Fruit fly (Drosophila melanogaster) whole organism, embryonic: ENCODE data around the gene Nep7.

Experiments
- ATbp ChIP-seq: fragments of 200-800 bp; sonication (Bioruptor generic); optimal IDR thresholded peaks from 2 replicates; lab custom pipeline; 2017; ENCODE audit warnings: missing biosample characterization, mild to moderate bottlenecking, missing genetic modification characterization, missing genetic modification reagents
- Awh ChIP-seq: fragments of 200-800 bp; sonication (Bioruptor generic); IDR thresholded peaks from 2 replicates; pipeline ENCODE4, ENCODE4 v1.3.6; 2022; ENCODE audit warnings: missing biosample characterization, missing genetic modification characterization
- CG10321 ChIP-seq: fragments of 200-800 bp; sonication (Bioruptor generic); IDR thresholded peaks from 2 replicates; pipeline ENCODE4 v1.3.6; 2022; ENCODE audit warnings: missing biosample characterization, missing genetic modification characterization
- CG10654 ChIP-seq: fragments of 200-800 bp; sonication (Bioruptor generic); optimal IDR thresholded peaks from 2 replicates; lab custom pipeline; 2016; ENCODE audit warnings: missing biosample characterization, missing genetic modification characterization
- CG11093 ChIP-seq: fragments of 200-800 bp; sonication (Bioruptor generic); IDR thresholded peaks from 3 replicates; pipeline ENCODE4 v1.3.6; 2022; ENCODE audit warnings: missing biosample characterization, missing genetic modification characterization
- CG11695 ChIP-seq: fragments of 200-800 bp; sonication (Bioruptor generic); IDR thresholded peaks from 3 replicates; pipeline ENCODE4 v1.3.6; 2022; ENCODE audit warnings: missing biosample characterization, missing genetic modification characterization
- CG12104 ChIP-seq: fragments of 200-800 bp; sonication (Bioruptor generic); optimal IDR thresholded peaks from 3 replicates; lab custom pipeline; 2016; ENCODE audit warnings: missing biosample characterization, missing genetic modification characterization
- CG12219 ChIP-seq: fragments of 200-800 bp; sonication (Bioruptor generic); optimal IDR thresholded peaks from 3 replicates; lab custom pipeline; 2018; ENCODE audit warnings: missing biosample characterization, mild to moderate bottlenecking, missing genetic modification characterization
- CG12236 ChIP-seq: fragments of 200-800 bp; sonication (Bioruptor generic); optimal IDR thresholded peaks from 2 replicates; lab custom pipeline; 2016; ENCODE audit warnings: missing biosample characterization, missing genetic modification characterization
- CG1233 ChIP-seq: fragments of 200-800 bp; sonication (Bioruptor generic); optimal IDR thresholded peaks from 4 replicates; lab custom pipeline; 2018; ENCODE audit warnings: missing biosample characterization, mild to moderate bottlenecking, missing genetic modification characterization
- CG2889 ChIP-seq: fragments of 200-800 bp; sonication (Bioruptor generic); IDR thresholded peaks from 3 replicates; pipeline ENCODE4 v1.3.6; 2022; ENCODE audit warnings: missing biosample characterization, missing genetic modification characterization
- CG31365 ChIP-seq: fragments of 200-800 bp; sonication (Bioruptor generic); optimal IDR thresholded peaks from 2 replicates; lab custom pipeline; 2018; ENCODE audit warnings: missing biosample characterization, mild to moderate bottlenecking, missing genetic modification characterization
- CG33213 ChIP-seq: fragments of 200-800 bp; sonication (Bioruptor generic); optimal IDR thresholded peaks from 3 replicates; lab custom pipeline; 2016; ENCODE audit warnings: missing biosample characterization, missing genetic modification characterization
- CG3995 ChIP-seq: fragments of 200-800 bp; sonication (Bioruptor generic); optimal IDR thresholded peaks from 3 replicates; lab custom pipeline; 2016; ENCODE audit warnings: missing biosample characterization, missing genetic modification characterization
- CG4404 ChIP-seq: fragments of 200-800 bp; sonication (Bioruptor generic); IDR thresholded peaks from 2 replicates; pipeline ENCODE4 v1.3.6; 2022; ENCODE audit warnings: missing biosample characterization, missing genetic modification characterization
- CG6175 ChIP-seq: fragments of 200-800 bp; sonication (Bioruptor generic); IDR thresholded peaks from 3 replicates; pipeline ENCODE4 v1.3.6; 2022; ENCODE audit warnings: missing biosample characterization, missing genetic modification characterization
- CG6854 ChIP-seq: fragments of 200-800 bp; sonication (Bioruptor generic); optimal IDR thresholded peaks from 3 replicates; lab custom pipeline; 2017; ENCODE audit warnings: missing biosample characterization, mild to moderate bottlenecking, missing genetic modification characterization
- CG7745 ChIP-seq: fragments of 200-800 bp; sonication (Bioruptor generic); optimal IDR thresholded peaks from 2 replicates; lab custom pipeline; 2018; ENCODE audit warnings: missing biosample characterization, mild to moderate bottlenecking, missing genetic modification characterization, moderate library complexity
- CG8924 ChIP-seq: fragments of 200-800 bp; optimal IDR thresholded peaks from 3 replicates; lab custom pipeline; 2019; ENCODE audit warnings: missing biosample characterization, mild to moderate bottlenecking, missing genetic modification characterization, moderate library complexity
- CG9797 ChIP-seq: fragments of 200-800 bp; sonication (Bioruptor generic); optimal IDR thresholded peaks from 3 replicates; lab custom pipeline; 2018; ENCODE audit warnings: missing biosample characterization, mild to moderate bottlenecking, missing genetic modification characterization
- CG9876 ChIP-seq: fragments of 200-800 bp; sonication (Bioruptor generic); optimal IDR thresholded peaks from 2 replicates; lab custom pipeline; 2016; ENCODE audit warnings: missing biosample characterization, missing genetic modification characterization
- Chrac-16 ChIP-seq: fragments of 200-800 bp; sonication (Bioruptor generic); optimal IDR thresholded peaks from 3 replicates; lab custom pipeline; 2016; ENCODE audit warnings: missing biosample characterization, missing genetic modification characterization
- Dbx ChIP-seq: fragments of 200-800 bp; sonication (Bioruptor generic); IDR thresholded peaks from 3 replicates; pipeline ENCODE4 v1.3.6; 2022; ENCODE audit warnings: missing biosample characterization, missing genetic modification characterization
- Dfd ChIP-seq, 2 experiments: fragments of >200 bp; optimal IDR thresholded peaks; 2 replicates each; lab custom pipeline; 2017; ENCODE audit warnings: missing biosample characterization in 2 of 2, missing genetic modification characterization in 2 of 2
- Dip2 ChIP-seq: fragments of 200-800 bp; sonication (Bioruptor generic); IDR thresholded peaks from 2 replicates; pipeline ENCODE4 v1.3.6; 2022; ENCODE audit warnings: missing biosample characterization, missing genetic modification characterization
- Drgx ChIP-seq: fragments of 200-800 bp; sonication (Bioruptor generic); IDR thresholded peaks from 2 replicates; pipeline ENCODE4 v1.3.6; 2022; ENCODE audit warnings: missing biosample characterization, missing genetic modification characterization
- E2f1 ChIP-seq: fragments of 200-800 bp; sonication (Bioruptor generic); IDR thresholded peaks from 2 replicates; pipeline ENCODE4 v1.3.6; 2022; ENCODE audit warnings: missing biosample characterization, missing genetic modification characterization
- HLH54F ChIP-seq: fragments of 200-800 bp; sonication (Bioruptor generic); optimal IDR thresholded peaks from 3 replicates; lab custom pipeline; 2016; ENCODE audit warnings: missing biosample characterization, missing genetic modification characterization
- Hr78 ChIP-seq, 2 experiments: fragments of 200-800 bp in 1 of 2; fragments of >200 bp in 1 of 2; sonication (Bioruptor generic) in 1 of 2; optimal IDR thresholded peaks; 2 replicates each; lab custom pipeline; 2017 to 2019; ENCODE audit warnings: missing biosample characterization in 2 of 2, missing genetic modification characterization in 2 of 2, mild to moderate bottlenecking in 1 of 2, moderate library complexity in 1 of 2
- Jarid2 ChIP-seq: fragments of 200-800 bp; sonication (Bioruptor generic); optimal IDR thresholded peaks from 3 replicates; lab custom pipeline; 2017; ENCODE audit warnings: mild to moderate bottlenecking, missing biosample characterization, missing genetic modification reagents, missing genetic modification characterization
- NFAT ChIP-seq: fragments of 200-800 bp; sonication (Bioruptor generic); IDR thresholded peaks from 2 replicates; pipeline ENCODE4 v1.3.6; 2022; ENCODE audit warnings: missing biosample characterization, missing genetic modification characterization
- Nf-YC ChIP-seq: fragments of 200-800 bp; optimal IDR thresholded peaks from 3 replicates; lab custom pipeline; 2019; ENCODE audit warnings: missing biosample characterization, mild to moderate bottlenecking, missing genetic modification characterization, moderate library complexity
- NfI ChIP-seq: fragments of 200-800 bp; sonication (Bioruptor generic); optimal IDR thresholded peaks from 3 replicates; lab custom pipeline; 2018; ENCODE audit warnings: missing biosample characterization, mild to moderate bottlenecking, missing genetic modification characterization, moderate library complexity
- Poxn ChIP-seq: fragments of 200-800 bp; sonication (Bioruptor generic); IDR thresholded peaks from 2 replicates; pipeline ENCODE4 v1.3.6; 2022; ENCODE audit warnings: missing biosample characterization, missing genetic modification characterization
- Rfx ChIP-seq: fragments of 200-800 bp; sonication (Bioruptor generic); IDR thresholded peaks from 2 replicates; pipeline ENCODE4 v1.3.6; 2022; ENCODE audit warnings: missing biosample characterization, missing genetic modification characterization
- aop ChIP-seq: fragments of 200-800 bp; sonication (Bioruptor generic); IDR thresholded peaks from 2 replicates; pipeline ENCODE4 v1.3.6; 2022; ENCODE audit warnings: missing biosample characterization, missing genetic modification characterization
- bcd ChIP-seq: fragments of 200-800 bp; sonication (Bioruptor generic); optimal IDR thresholded peaks from 2 replicates; lab custom pipeline; 2017; ENCODE audit warnings: missing biosample characterization, mild to moderate bottlenecking, missing genetic modification characterization
- dati ChIP-seq: fragments of 200-800 bp; sonication (Bioruptor generic); IDR thresholded peaks from 2 replicates; pipeline ENCODE4 v1.3.6; 2022; ENCODE audit warnings: missing biosample characterization, missing genetic modification characterization
- exex ChIP-seq: fragments of 200-800 bp; sonication (Bioruptor generic); optimal IDR thresholded peaks from 4 replicates; lab custom pipeline; 2018; ENCODE audit warnings: missing biosample characterization, mild to moderate bottlenecking, missing genetic modification characterization, moderate library complexity
- fd3F ChIP-seq: fragments of 200-800 bp; sonication (Bioruptor generic); optimal IDR thresholded peaks from 2 replicates; lab custom pipeline; 2018; ENCODE audit warnings: missing biosample characterization, mild to moderate bottlenecking, missing genetic modification characterization, moderate library complexity
- gt ChIP-seq: fragments of 200-800 bp; sonication (Bioruptor generic); IDR thresholded peaks from 2 replicates; pipeline ENCODE4 v1.3.6; 2022; ENCODE audit warnings: missing biosample characterization, missing genetic modification characterization
- hth ChIP-seq: fragments of >200 bp; optimal IDR thresholded peaks from 2 replicates; lab custom pipeline; 2017; ENCODE audit warnings: inconsistent platforms
- inv ChIP-seq: fragments of 200-800 bp; sonication (Bioruptor generic); IDR thresholded peaks from 2 replicates; pipeline ENCODE4 v1.3.6; 2022; ENCODE audit warnings: missing biosample characterization, missing genetic modification characterization; ENCODE audit not compliant: partially characterized antibody
- kay ChIP-seq: fragments of 200-800 bp; sonication (Bioruptor generic); optimal IDR thresholded peaks from 2 replicates; lab custom pipeline; 2016; ENCODE audit warnings: missing biosample characterization, missing genetic modification characterization
- mam ChIP-seq: fragments of 200-800 bp; sonication (Bioruptor generic); optimal IDR thresholded peaks from 3 replicates; lab custom pipeline; 2016; ENCODE audit warnings: missing biosample characterization, missing genetic modification characterization
- sc ChIP-seq, 3 experiments: fragments of >200 bp in 2 of 3; fragments of 200-800 bp in 1 of 3; sonication (Bioruptor generic) in 1 of 3; optimal IDR thresholded peaks; 2 replicates in 2 of 3; 3 replicates in 1 of 3; lab custom pipeline; 2017; ENCODE audit warnings: mild to moderate bottlenecking in 1 of 3, missing biosample characterization in 1 of 3, missing genetic modification characterization in 1 of 3, missing genetic modification reagents in 1 of 3
- slp2 ChIP-seq: fragments of 200-800 bp; sonication (Bioruptor generic); optimal IDR thresholded peaks from 2 replicates; lab custom pipeline; 2016; ENCODE audit warnings: missing biosample characterization, missing genetic modification characterization
- sna ChIP-seq: fragments of 200-800 bp; sonication (Bioruptor generic); IDR thresholded peaks from 2 replicates; pipeline ENCODE4 v1.3.6; 2022; ENCODE audit warnings: missing biosample characterization, missing genetic modification characterization; ENCODE audit not compliant: partially characterized antibody
- tin ChIP-seq: fragments of 200-800 bp; sonication (Bioruptor generic); optimal IDR thresholded peaks from 3 replicates; lab custom pipeline; 2016; ENCODE audit warnings: missing biosample characterization, missing genetic modification characterization
- z ChIP-seq: fragments of 200-800 bp; sonication (Bioruptor generic); IDR thresholded peaks from 3 replicates; pipeline ENCODE4 v1.3.6; 2022; ENCODE audit warnings: missing biosample characterization, missing genetic modification characterization
- zen2 ChIP-seq: fragments of 200-800 bp; sonication (Bioruptor generic); IDR thresholded peaks from 3 replicates; pipeline ENCODE4 v1.3.6; 2022; ENCODE audit warnings: missing biosample characterization, missing genetic modification characterization; ENCODE audit not compliant: partially characterized antibody

Nep7 gene

dm6 chr3R:27922673-27923175 is 32.0 kb upstream of the Nep7 start, which contains the start of gene RpL4 (continued):
- TF ChIP-seq sna (no peak), CG9876 (peak; percentile 71), CG12219 (GFP tag; lab: Kevin White, UChicago) (peak; percentile 78), hth (no peak), fd3F (GFP tag; lab: Kevin White, UChicago) (peak; percentile 81), Dbx (peak; percentile 80), Jarid2 (GFP tag; lab: Kevin White, UChicago) (peak; percentile 50), Poxn (GFP tag; lab: Robert Waterston, UW) (no peak), CG2889 (no peak), Dfd (GFP tag; optimal IDR thresholded peaks at IDR 0.05; lab: Kevin White, UChicago) (no peak), CG10321 (GFP tag; lab: Robert Waterston, UW) (peak; percentile 51; the same call in 1 of the 2 replicates), CG8924 (tag; lab: Kevin White, UChicago) (peak; percentile 42), CG9797 (peak; percentile 27), NfI (peak; percentile 96), CG11093 (GFP tag; lab: Robert Waterston, UW) (no peak), Nf-YC (tag; lab: Kevin White, UChicago) (peak; percentile 38), bcd (GFP tag; lab: Kevin White, UChicago) (peak; percentile 92), ATbp (GFP tag; lab: Kevin White, UChicago) (peak; percentile 84), Chrac-16 (GFP tag; lab: Kevin White, UChicago) (peak; percentile 53), NFAT (GFP tag; lab: Robert Waterston, UW) (peak; percentile 79), CG12236 (peak; percentile 60), CG10654 (GFP tag; lab: Kevin White, UChicago) (peak; percentile 70), zen2 (no peak), inv (GFP tag; lab: Robert Waterston, UW) (no peak), CG7745 (peak; percentile 31), CG12104 (GFP tag; lab: Kevin White, UChicago) (peak; percentile 85), aop (no peak), slp2 (peak; percentile 72), Hr78 (GFP tag; optimal IDR thresholded peaks at IDR 0.05; lab: Kevin White, UChicago) (peak in 1 of 2 experiments; percentile 19), HLH54F (GFP tag; lab: Kevin White, UChicago) (peak; percentile 75), dati (GFP tag; lab: Robert Waterston, UW) (peak; percentile 56), sc (optimal IDR thresholded peaks at IDR 0.05; lab: Kevin White, UChicago) (no peak), sc (GFP tag; optimal IDR thresholded peaks at IDR 0.05; lab: Kevin White, UChicago) (peak; percentile 88), Dip2 (GFP tag; lab: Robert Waterston, UW) (no peak), exex (tag; lab: Kevin White, UChicago) (peak; percentile 44), CG6854 (GFP tag; lab: Kevin White, UChicago) (peak; percentile 83), Rfx (peak; percentile 91), CG31365 (tag; lab: Kevin White, UChicago) (peak; percentile 69), kay (no peak), CG3995 (GFP tag; lab: Kevin White, UChicago) (peak; percentile 55), E2f1 (GFP tag; lab: Robert Waterston, UW) (peak; percentile 70), gt (no peak), Drgx (0 out of 2 replicates have a peak, but pooled peaks have one; percentile 15), CG11695 (GFP tag; lab: Robert Waterston, UW) (peak; percentile 70), mam (peak; percentile 65), CG1233 (peak; percentile 92), CG6175 (GFP tag; lab: Robert Waterston, UW) (peak; percentile 71), CG4404 (0 out of 2 replicates have a peak, but pooled peaks have one; percentile 27), z (GFP tag; lab: Robert Waterston, UW) (no peak), Awh (GFP tag; lab: Robert Waterston, UW) (peak; percentile 84), CG33213 (peak; percentile 98), tin (GFP tag; lab: Kevin White, UChicago) (peak; percentile 67)
